Worm (Caenorhabditis elegans): Measurements from ENCODE around the gene clec-64.

Gene clec-64

DNA sequence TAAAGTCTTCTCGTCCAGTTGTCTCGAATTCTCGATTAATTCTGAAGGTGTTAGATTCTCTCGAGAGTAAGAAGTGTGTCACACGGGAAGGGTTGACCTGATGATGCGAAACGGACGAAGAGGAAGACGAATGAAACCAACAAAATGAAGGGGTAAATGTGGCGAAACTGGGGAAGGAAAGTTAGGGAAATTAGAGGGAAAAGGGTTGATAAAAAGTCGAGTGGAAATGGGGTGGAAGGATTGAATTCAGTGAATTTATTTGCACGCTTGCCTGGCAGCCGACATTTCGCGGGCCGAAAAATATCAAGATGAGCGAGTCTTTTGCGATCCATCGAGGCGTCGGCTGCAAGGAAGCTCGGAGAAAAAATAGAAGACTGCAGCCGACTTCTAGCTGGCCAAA, 50.1 kb downstream of the clec-64 start, which contains the start of gene F58G1.7:
Gene F58G1.7 (minus strand): TSS at position 101 of the 400 bp plus-strand sequence.
- TF ChIP-seq nhr-12 (tag; optimal IDR thresholded peaks at IDR 0.05) (no peak), ztf-11 (tag; optimal IDR thresholded peaks at IDR 0.05) (no peak), lin-15B (tag; optimal IDR thresholded peaks at IDR 0.05) (no peak), nhr-23 (tag; optimal IDR thresholded peaks at IDR 0.05) (no peak), pha-4 (tag; optimal IDR thresholded peaks at IDR 0.05) (no peak), ZK546.5 (tag; optimal IDR thresholded peaks at IDR 0.05) (no peak), nhr-67 (tag; optimal IDR thresholded peaks at IDR 0.05) (no peak), tbx-2 (tag; optimal IDR thresholded peaks at IDR 0.05) (no peak), snpc-4 (tag; optimal IDR thresholded peaks at IDR 0.05) (no peak), nfya-1 (tag; optimal IDR thresholded peaks at IDR 0.05; ENCODE audit: insufficient read depth) (no peak), ama-1 (optimal IDR thresholded peaks at IDR 0.05) (no peak), nhr-237 (tag; optimal IDR thresholded peaks at IDR 0.05) (no peak), ztf-4 (tag; optimal IDR thresholded peaks at IDR 0.05) (no peak), hmg-11 (tag; optimal IDR thresholded peaks at IDR 0.05) (no peak), fkh-10 (GFP tag; optimal IDR thresholded peaks at IDR 0.05) (no peak), elt-1 (tag; optimal IDR thresholded peaks at IDR 0.05) (no peak), mml-1 (tag; optimal IDR thresholded peaks at IDR 0.05) (no peak), ceh-16 (tag; optimal IDR thresholded peaks at IDR 0.05) (no peak), fos-1 (tag; optimal IDR thresholded peaks at IDR 0.05) (no peak), nhr-11 (tag; optimal IDR thresholded peaks at IDR 0.05) (no peak)
